Fruit fly (Drosophila melanogaster): Measurements from ENCODE around the gene Cpsf5.

dm6 chr3L:9398435-9398981 is 12.3 kb upstream of the Cpsf5 start:
- TF ChIP-seq psq (optimal IDR thresholded peaks at IDR 0.05) (no peak), h (optimal IDR thresholded peaks at IDR 0.05) (no peak), insv (optimal IDR thresholded peaks at IDR 0.05) (no peak), ttk (optimal IDR thresholded peaks at IDR 0.05) (no peak), Sin3A (optimal IDR thresholded peaks at IDR 0.05) (no peak)

Data from Kc167 (cell line).